Worm (Caenorhabditis elegans) whole organism, L3 larva: Measurements from ENCODE around the gene F11D11.4.
"Not testable (repeated sequence)": the region's sequence is repeated elsewhere in the genome, so short reads cannot be mapped to it uniquely, and the experiment has no call there.

Experiments
- ceh-28 ChIP-seq: fragments of 150-350 bp; optimal IDR thresholded peaks from 2 replicates; lab custom pipeline; 2014; ENCODE audit warnings: missing biosample characterization, missing genetic modification reagents, missing genetic modification characterization
- fos-1 ChIP-seq: fragments of 150-350 bp; optimal IDR thresholded peaks from 2 replicates; lab custom pipeline; 2014; ENCODE audit warnings: missing biosample characterization, missing genetic modification characterization
- hmg-11 ChIP-seq: sonication (generic microtip); optimal IDR thresholded peaks from 2 replicates; lab custom pipeline; 2016; ENCODE audit warnings: missing genetic modification characterization, missing compliant biosample characterization
- nhr-11 ChIP-seq: fragments of 150-350 bp; optimal IDR thresholded peaks from 2 replicates; lab custom pipeline; 2014; ENCODE audit warnings: missing biosample characterization, missing genetic modification characterization
- nhr-237 ChIP-seq: fragments of 150-350 bp; optimal IDR thresholded peaks from 2 replicates; lab custom pipeline; 2014; ENCODE audit warnings: missing biosample characterization, missing genetic modification characterization
- pqm-1 ChIP-seq: fragments of 150-350 bp; optimal IDR thresholded peaks from 2 replicates; lab custom pipeline; 2017; ENCODE audit warnings: missing biosample characterization, missing genetic modification characterization, inconsistent platforms
- unc-39 ChIP-seq: sonication (generic microtip); optimal IDR thresholded peaks from 4 replicates; lab custom pipeline; 2017; ENCODE audit warnings: missing biosample characterization, missing genetic modification characterization
- zag-1 ChIP-seq: fragments of 150-350 bp; optimal IDR thresholded peaks from 2 replicates; lab custom pipeline; 2014; ENCODE audit warnings: missing biosample characterization, missing genetic modification characterization

ce11 chrV:18754328-18754727, 6.8 kb upstream of the F11D11.4 start, which contains the start of gene clec-254:
- TF ChIP-seq unc-39; pqm-1 (tag; lab: Kevin White, UChicago); nhr-237; nhr-11 (tag; lab: Kevin White, UChicago); zag-1 (tag; lab: Kevin White, UChicago); fos-1 (tag; lab: Kevin White, UChicago); hmg-11; ceh-28 (tag; lab: Kevin White, UChicago): not testable (repeated sequence)
